Worm (Caenorhabditis elegans) whole organism, L4 larva: Measurements from ENCODE around the gene idpp-2.

Experiments used
- F26F4.8 ChIP-seq: fragments of 200-800 bp; sonication (Bioruptor generic); conservative IDR thresholded peaks from 2 replicates; pipeline ENCODE4 v1.3.6; 2022; ENCODE audit warnings: missing genetic modification characterization, missing compliant biosample characterization
- F44E2.7 ChIP-seq: fragments of 200-800 bp; sonication (Bioruptor generic); IDR thresholded peaks from 2 replicates; pipeline ENCODE4 v2.1.2; 2022; ENCODE audit warnings: missing genetic modification characterization, missing compliant biosample characterization
- T20F7.1 ChIP-seq: fragments of 200-800 bp; sonication (Bioruptor generic); optimal IDR thresholded peaks from 2 replicates; lab custom pipeline; 2018; ENCODE audit warnings: mild to moderate bottlenecking, missing genetic modification characterization, missing compliant biosample characterization
- ceh-44 ChIP-seq: fragments of 200-800 bp; sonication (Bioruptor generic); IDR thresholded peaks from 2 replicates; pipeline ENCODE4 v1.3.6; 2022; ENCODE audit warnings: missing genetic modification reagents, missing genetic modification characterization, missing compliant biosample characterization
- hlh-11 ChIP-seq: fragments of 200-800 bp; sonication (Bioruptor generic); optimal IDR thresholded peaks from 2 replicates; lab custom pipeline; 2018; ENCODE audit warnings: mild to moderate bottlenecking, missing genetic modification characterization, missing compliant biosample characterization
- mxl-2 ChIP-seq: fragments of 200-800 bp; sonication (Bioruptor generic); conservative IDR thresholded peaks from 2 replicates; pipeline ENCODE4 v1.3.6; 2022; ENCODE audit warnings: missing genetic modification reagents, missing genetic modification characterization, missing compliant biosample characterization
- nhr-28 ChIP-seq: fragments of 150-350 bp; optimal IDR thresholded peaks from 2 replicates; lab custom pipeline; 2014; ENCODE audit warnings: missing biosample characterization, missing genetic modification characterization
- nhr-42 ChIP-seq: fragments of 200-800 bp; sonication (Bioruptor generic); IDR thresholded peaks from 2 replicates; pipeline ENCODE4 v1.3.6; 2022; ENCODE audit warnings: missing genetic modification characterization, missing compliant biosample characterization
- nhr-6 ChIP-seq: fragments of 150-350 bp; optimal IDR thresholded peaks from 2 replicates; lab custom pipeline; 2014; ENCODE audit warnings: missing biosample characterization, missing genetic modification characterization
- rbr-2 ChIP-seq: sonication (generic microtip); optimal IDR thresholded peaks from 2 replicates; lab custom pipeline; 2016; ENCODE audit warnings: missing genotype, missing genetic modification characterization, missing compliant biosample characterization
- spr-1 ChIP-seq: sonication (generic microtip); optimal IDR thresholded peaks from 2 replicates; lab custom pipeline; 2016; ENCODE audit warnings: mild to moderate bottlenecking, missing genetic modification characterization, missing compliant biosample characterization
- zip-11 ChIP-seq: fragments of 200-800 bp; sonication (Bioruptor generic); IDR thresholded peaks from 2 replicates; pipeline ENCODE4 v1.3.6; 2022; ENCODE audit warnings: missing genetic modification characterization, missing compliant biosample characterization

idpp-2 gene

ce11 chrV:53286-53685 lies 51.9 kb downstream of the idpp-2 start (continued):
- peak; percentile 73 for TF ChIP-seq mxl-2 (GFP tag; lab: Robert Waterston, UW)
- TF ChIP-seq ceh-44 (GFP tag; lab: Robert Waterston, UW) = peak; percentile 75; the same call in 1 of the 2 replicates
- peak; percentile 87 for TF ChIP-seq zip-11
- TF ChIP-seq T20F7.1 (GFP tag; lab: Kevin White, UChicago) = peak; percentile 43
- TF ChIP-seq F26F4.8 = peak; percentile 91
- TF ChIP-seq nhr-28 (tag; lab: Kevin White, UChicago) = peak; percentile 6
- TF ChIP-seq nhr-6 = peak; percentile 31
- TF ChIP-seq rbr-2 (tag; lab: Kevin White, UChicago) = peak; percentile 51
- TF ChIP-seq spr-1 = peak; percentile 40

ce11 chrV:55946-56345 lies 54.5 kb downstream of the idpp-2 start, which contains the start of gene srt-52:
TSS of gene srt-52 (minus strand) at chrV:56046.
- TF ChIP-seq nhr-42 = no peak
- TF ChIP-seq F44E2.7 = no peak
- TF ChIP-seq hlh-11 (tag; lab: Kevin White, UChicago) = no peak
- no peak for TF ChIP-seq nhr-28 (tag; lab: Kevin White, UChicago)
